Fruit fly (Drosophila melanogaster): Measurements from ENCODE around the gene CG9368.

CG9368 gene

DNA sequence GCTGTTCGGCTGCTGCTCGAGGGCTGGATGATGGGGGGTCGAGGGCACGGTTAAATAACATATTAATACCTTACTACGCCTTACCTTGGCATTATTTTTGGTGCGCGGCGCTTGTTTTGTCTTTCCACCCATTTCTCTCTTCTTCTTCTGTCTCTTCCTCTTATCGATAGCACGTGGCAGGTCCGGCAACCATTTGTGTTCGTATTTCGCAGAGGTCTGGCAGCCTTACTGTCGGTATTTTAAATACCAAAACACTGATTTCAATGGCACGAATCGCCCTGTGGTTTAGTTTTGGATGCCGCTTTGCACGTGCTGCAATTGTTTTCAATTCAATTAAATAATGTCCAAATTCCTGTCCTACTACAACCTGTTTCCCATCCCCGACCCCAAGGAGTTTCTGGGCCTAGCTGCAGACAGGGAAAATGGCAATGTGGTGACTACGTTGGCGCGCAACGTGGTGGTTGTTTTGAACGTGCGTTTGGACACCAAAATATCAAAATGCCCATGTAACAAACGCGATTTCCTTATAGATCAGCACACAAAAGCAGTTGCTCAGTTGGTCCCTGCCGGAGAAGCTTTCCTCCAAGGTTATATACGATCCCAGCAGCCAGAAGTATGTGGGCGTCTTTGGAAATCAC is 49.2 kb upstream of the CG9368 start, which contains the start of the genes Ltn1 and CG9300 (continued):
- TF ChIP-seq hbn (GFP tag; IDR thresholded peaks at IDR 0.05; ENCODE audit: partially characterized antibody): no peak
- peak; percentile 50 for TF ChIP-seq Mes4 (GFP tag; optimal IDR thresholded peaks at IDR 0.05)
- TF ChIP-seq Dp (GFP tag; optimal IDR thresholded peaks at IDR 0.05): peak; percentile 65
- no peak for TF ChIP-seq CG33557 (GFP tag; optimal IDR thresholded peaks at IDR 0.05)
- TF ChIP-seq CG4617 (GFP tag; optimal IDR thresholded peaks at IDR 0.05; ENCODE audit: borderline replicate concordance): peak; percentile 93
- TF ChIP-seq CG10274 (GFP tag; optimal IDR thresholded peaks at IDR 0.05): no peak
- no peak for TF ChIP-seq hth (optimal IDR thresholded peaks at IDR 0.05)
- TF ChIP-seq Usf (GFP tag; optimal IDR thresholded peaks at IDR 0.05): peak; percentile 20
- no peak for TF ChIP-seq ssp (GFP tag; IDR thresholded peaks at IDR 0.05)
- TF ChIP-seq stc (GFP tag; IDR thresholded peaks at IDR 0.05): no peak
- 0 out of 3 replicates have a peak, but pooled peaks have one; percentile 40 for TF ChIP-seq ken (GFP tag; IDR thresholded peaks at IDR 0.05)
- no peak for TF ChIP-seq Oli (tag; optimal IDR thresholded peaks at IDR 0.05)
- TF ChIP-seq BtbVII (GFP tag; optimal IDR thresholded peaks at IDR 0.05): no peak
- peak; percentile 50; the same call in 1 of the 2 replicates for TF ChIP-seq NFAT (GFP tag; IDR thresholded peaks at IDR 0.05)
- peak; percentile 98 for TF ChIP-seq cwo (GFP tag; optimal IDR thresholded peaks at IDR 0.05)
- peak; percentile 57; the same call in 1 of the 2 replicates for TF ChIP-seq unc-4 (GFP tag; IDR thresholded peaks at IDR 0.05; ENCODE audit: partially characterized antibody)
- TF ChIP-seq CG15011 (GFP tag; optimal IDR thresholded peaks at IDR 0.05): no peak
- no peak for TF ChIP-seq Dek (tag; optimal IDR thresholded peaks at IDR 0.05)
- no peak for TF ChIP-seq H2.0 (GFP tag; IDR thresholded peaks at IDR 0.05)
- no peak for TF ChIP-seq CG11504 (tag; optimal IDR thresholded peaks at IDR 0.05)
- TF ChIP-seq Doc3 (GFP tag; IDR thresholded peaks at IDR 0.05; ENCODE audit: partially characterized antibody): 0 out of 3 replicates have a peak, but pooled peaks have one; percentile 34
- TF ChIP-seq CG14014 (GFP tag; IDR thresholded peaks at IDR 0.05): no peak
- TF ChIP-seq Ets65A (GFP tag): peak; percentile 90
- peak; percentile 83 for TF ChIP-seq Sin3A (optimal IDR thresholded peaks at IDR 0.05)
- TF ChIP-seq sc (optimal IDR thresholded peaks at IDR 0.05): no peak
- no peak for TF ChIP-seq sc (GFP tag; optimal IDR thresholded peaks at IDR 0.05)
- TF ChIP-seq CG30020 (tag; optimal IDR thresholded peaks at IDR 0.05): peak; percentile 73
- no peak for TF ChIP-seq sug (tag; optimal IDR thresholded peaks at IDR 0.05)
- no peak for TF ChIP-seq H15 (GFP tag; IDR thresholded peaks at IDR 0.05)
- no peak for TF ChIP-seq CG12769 (tag; optimal IDR thresholded peaks at IDR 0.05)
- no peak for TF ChIP-seq zfh1 (GFP tag; IDR thresholded peaks at IDR 0.05)
- peak; percentile 79 for TF ChIP-seq CG17186 (GFP tag; optimal IDR thresholded peaks at IDR 0.05)
- TF ChIP-seq CG4424 (GFP tag; optimal IDR thresholded peaks at IDR 0.05): peak; percentile 4
- TF ChIP-seq CG16863 (GFP tag; optimal IDR thresholded peaks at IDR 0.05): peak; percentile 14
- no peak for TF ChIP-seq pum (GFP tag; optimal IDR thresholded peaks at IDR 0.05)
- peak; percentile 10 for TF ChIP-seq CG3838 (GFP tag; optimal IDR thresholded peaks at IDR 0.05)
- TF ChIP-seq CG14860 (GFP tag; IDR thresholded peaks at IDR 0.05; ENCODE audit: partially characterized antibody): no peak
- peak; percentile 40 for TF ChIP-seq wek (GFP tag; optimal IDR thresholded peaks at IDR 0.05)
- no peak for TF ChIP-seq lola (GFP tag; optimal IDR thresholded peaks at IDR 0.05)
- TF ChIP-seq twi (tag; optimal IDR thresholded peaks at IDR 0.05): no peak
- TF ChIP-seq CG32772 (GFP tag; IDR thresholded peaks at IDR 0.05): no peak
- no peak for TF ChIP-seq jing (GFP tag; optimal IDR thresholded peaks at IDR 0.05)
- peak; percentile 43; the same call in 1 of the 3 replicates for TF ChIP-seq HLH4C (GFP tag; IDR thresholded peaks at IDR 0.05; ENCODE audit: partially characterized antibody)
- TF ChIP-seq CG2202 (tag; optimal IDR thresholded peaks at IDR 0.05): no peak
- no peak for TF ChIP-seq wor (GFP tag; IDR thresholded peaks at IDR 0.05)
- peak; percentile 50 for TF ChIP-seq NfI (GFP tag; optimal IDR thresholded peaks at IDR 0.05)
- TF ChIP-seq CG10959 (GFP tag; IDR thresholded peaks at IDR 0.05): no peak
- TF ChIP-seq CG14667 (GFP tag; IDR thresholded peaks at IDR 0.05): no peak
- no peak for TF ChIP-seq mirr (GFP tag; optimal IDR thresholded peaks at IDR 0.05)
- no peak for TF ChIP-seq CG8290 (GFP tag; optimal IDR thresholded peaks at IDR 0.05)
- no peak for TF ChIP-seq CG8290 (tag; optimal IDR thresholded peaks at IDR 0.05)
